Fruit fly (Drosophila melanogaster): ENCODE data around the gene fit.

DNA sequence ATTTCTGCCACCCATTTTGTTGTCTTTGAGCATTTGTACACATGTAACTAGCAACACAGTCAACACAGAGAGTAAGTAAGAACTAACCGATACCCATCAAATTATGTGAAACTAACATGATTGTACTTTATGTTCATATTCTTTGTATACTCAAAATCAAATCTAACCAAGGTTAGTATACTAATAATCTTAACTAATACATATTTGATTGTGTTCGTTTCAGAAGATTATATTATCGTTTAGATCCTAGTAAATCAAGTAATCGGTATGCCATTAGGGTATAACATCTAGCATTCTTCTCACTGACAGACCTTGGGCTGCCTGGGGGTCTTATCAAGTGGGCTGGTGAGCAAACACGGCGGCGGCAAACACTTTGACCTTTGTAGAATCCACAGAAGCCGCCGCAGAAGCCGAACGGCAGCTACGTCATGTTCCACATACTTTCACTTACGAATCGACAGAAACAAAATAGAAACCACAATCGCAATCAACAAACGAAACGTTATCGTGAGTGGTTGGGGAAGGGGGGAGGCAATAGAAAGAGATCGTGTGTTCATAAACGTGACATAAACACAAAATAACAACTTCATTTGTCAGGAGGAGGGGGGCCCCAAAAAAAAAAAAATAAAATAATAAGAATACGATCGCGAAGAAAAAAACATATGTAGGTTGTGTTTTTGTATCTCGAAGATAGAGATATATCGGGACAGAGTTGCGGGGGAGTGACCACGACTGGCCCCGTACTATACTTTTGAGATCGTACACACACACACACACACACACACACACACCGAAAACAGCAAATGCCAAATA lies 48.7 kb downstream of the fit start:
- TF ChIP-seq Myc (optimal IDR thresholded peaks at IDR 0.05), result no peak
- TF ChIP-seq Sin3A (optimal IDR thresholded peaks at IDR 0.05), result no peak

Data from Kc167 (cell line).